Worm (Caenorhabditis elegans): Measurements from ENCODE around the gene F56C3.10.

Gene F56C3.10

ce11 chrX:1344321-1344720 is 37.1 kb downstream of the F56C3.10 start, which contains the start of gene ins-39:
ins-39 (minus strand) TSS chrX:1344421.
- TF ChIP-seq irx-1 (tag; optimal IDR thresholded peaks at IDR 0.05) = no peak
- TF ChIP-seq ceh-8 (GFP tag; optimal IDR thresholded peaks at IDR 0.05) = no peak
- no peak for TF ChIP-seq hpl-2 (GFP tag; optimal IDR thresholded peaks at IDR 0.05)
- no peak for TF ChIP-seq unc-62 (GFP tag; optimal IDR thresholded peaks at IDR 0.05)
- no peak for TF ChIP-seq grh-1 (GFP tag; IDR thresholded peaks at IDR 0.05)
- TF ChIP-seq aha-1 (tag; optimal IDR thresholded peaks at IDR 0.05) = no peak

ce11 chrX:1338906-1339673 is 42.4 kb downstream of the F56C3.10 start:
- TF ChIP-seq ets-5 (GFP tag; IDR thresholded peaks at IDR 0.05) (no peak), fkh-4 (tag; optimal IDR thresholded peaks at IDR 0.05; ENCODE audit: borderline replicate concordance) (no peak), nhr-76 (tag; optimal IDR thresholded peaks at IDR 0.05) (no peak), tlp-1 (tag; optimal IDR thresholded peaks at IDR 0.05) (no peak), nhr-71 (tag; optimal IDR thresholded peaks at IDR 0.05) (peak; percentile 13), fos-1 (tag; optimal IDR thresholded peaks at IDR 0.05) (no peak), aha-1 (tag; optimal IDR thresholded peaks at IDR 0.05) (no peak), C16A3.4 (tag; optimal IDR thresholded peaks at IDR 0.05) (peak; percentile 19), hlh-17 (GFP tag; optimal IDR thresholded peaks at IDR 0.05; ENCODE audit: borderline replicate concordance) (no peak), ztf-4 (tag; optimal IDR thresholded peaks at IDR 0.05) (no peak), lsy-2 (tag; optimal IDR thresholded peaks at IDR 0.05) (peak in 1 of 2 experiments; percentile 27), isw-1 (GFP tag; IDR thresholded peaks at IDR 0.05) (no peak), sox-4 (tag; optimal IDR thresholded peaks at IDR 0.05) (no peak), sptf-1 (tag; optimal IDR thresholded peaks at IDR 0.05) (no peak), Y116A8C.19 (tag; optimal IDR thresholded peaks at IDR 0.05; ENCODE audit: borderline replicate concordance) (no peak), mep-1 (tag; optimal IDR thresholded peaks at IDR 0.05) (peak; percentile 20), ceh-63 (GFP tag; optimal IDR thresholded peaks at IDR 0.05) (no peak), aly-2 (tag; optimal IDR thresholded peaks at IDR 0.05) (no peak), lin-14 (GFP tag; optimal IDR thresholded peaks at IDR 0.05) (peak; percentile 43), C34B4.2 (tag; optimal IDR thresholded peaks at IDR 0.05) (no peak), fkh-8 (tag; optimal IDR thresholded peaks at IDR 0.05) (no peak), rnt-1 (tag; optimal IDR thresholded peaks at IDR 0.05) (no peak), unc-30 (tag; optimal IDR thresholded peaks at IDR 0.05) (no peak), nhr-84 (tag; optimal IDR thresholded peaks at IDR 0.05) (no peak), C04F5.9 (tag; optimal IDR thresholded peaks at IDR 0.05) (no peak), mdl-1 (tag; optimal IDR thresholded peaks at IDR 0.05) (no peak), lin-15B (tag; optimal IDR thresholded peaks at IDR 0.05) (no peak), ama-1 (optimal IDR thresholded peaks at IDR 0.05) (no peak), jun-1 (tag; optimal IDR thresholded peaks at IDR 0.05) (no peak), efl-1 (optimal IDR thresholded peaks at IDR 0.05) (no peak), efl-1 (GFP tag; optimal IDR thresholded peaks at IDR 0.05 in 1 of 2) (no peak), unc-98 (GFP tag; IDR thresholded peaks at IDR 0.05) (no peak), xbp-1 (tag; optimal IDR thresholded peaks at IDR 0.05) (no peak), ceh-82 (tag; optimal IDR thresholded peaks at IDR 0.05) (peak in 1 of 3 experiments; percentile 12), nhr-20 (tag; optimal IDR thresholded peaks at IDR 0.05) (peak; percentile 19), vab-15 (tag; optimal IDR thresholded peaks at IDR 0.05) (no peak), lin-13 (GFP tag; optimal IDR thresholded peaks at IDR 0.05) (no peak), pag-3 (tag; optimal IDR thresholded peaks at IDR 0.05; ENCODE audit: borderline replicate concordance, insufficient read depth) (no peak), ces-1 (GFP tag; optimal IDR thresholded peaks at IDR 0.05) (no peak), mef-2 (tag; optimal IDR thresholded peaks at IDR 0.05) (no peak), nhr-90 (tag; optimal IDR thresholded peaks at IDR 0.05; ENCODE audit: poor library complexity) (peak; percentile 51), elt-2 (tag; optimal IDR thresholded peaks at IDR 0.05) (no peak), ceh-88 (GFP tag; IDR thresholded peaks at IDR 0.05) (no peak), ceh-8 (GFP tag; optimal IDR thresholded peaks at IDR 0.05) (no peak), lin-39 (tag; optimal IDR thresholded peaks at IDR 0.05) (peak; percentile 27), hlh-4 (tag; optimal IDR thresholded peaks at IDR 0.05) (no peak), unc-86 (tag; optimal IDR thresholded peaks at IDR 0.05) (no peak)

Data from whole organism, L1 larva.